Fruit fly (Drosophila melanogaster) whole organism, embryonic: ENCODE results near the gene fkh.
A peak's percentile ranks its signal among the peaks of the same experiment; 100 is the strongest.

Experiments
- ATbp ChIP-seq: fragments of 200-800 bp; sonication (Bioruptor generic); optimal IDR thresholded peaks from 2 replicates; lab custom pipeline; 2017; ENCODE audit warnings: missing biosample characterization, mild to moderate bottlenecking, missing genetic modification characterization, missing genetic modification reagents
- Ada2b ChIP-seq: fragments of 200-800 bp; sonication (Bioruptor generic); IDR thresholded peaks from 2 replicates; pipeline ENCODE4 v1.3.6; 2022; ENCODE audit warnings: missing biosample characterization, missing genetic modification characterization
- Adf1 ChIP-seq: fragments of 200-800 bp; sonication (Bioruptor generic); IDR thresholded peaks from 2 replicates; pipeline ENCODE4 v1.3.6; 2022; ENCODE audit warnings: missing biosample characterization, missing genetic modification characterization
- Asciz ChIP-seq: fragments of 200-800 bp; sonication (Bioruptor generic); optimal IDR thresholded peaks from 2 replicates; lab custom pipeline; 2017; ENCODE audit warnings: missing biosample characterization, mild to moderate bottlenecking, missing genetic modification characterization, missing genetic modification reagents
- CG11093 ChIP-seq: fragments of 200-800 bp; sonication (Bioruptor generic); IDR thresholded peaks from 3 replicates; pipeline ENCODE4 v1.3.6; 2022; ENCODE audit warnings: missing biosample characterization, missing genetic modification characterization
- CG12071 ChIP-seq: fragments of 200-800 bp; sonication (Bioruptor generic); optimal IDR thresholded peaks from 3 replicates; lab custom pipeline; 2018; ENCODE audit warnings: missing biosample characterization, mild to moderate bottlenecking, missing genetic modification characterization
- CG12299 ChIP-seq: fragments of 200-800 bp; sonication (Bioruptor generic); optimal IDR thresholded peaks from 2 replicates; lab custom pipeline; 2018; ENCODE audit warnings: missing biosample characterization, mild to moderate bottlenecking, missing genetic modification characterization
- CG13424 ChIP-seq: fragments of 200-800 bp; sonication (Bioruptor generic); optimal IDR thresholded peaks from 2 replicates; lab custom pipeline; 2019; ENCODE audit warnings: missing biosample characterization, mild to moderate bottlenecking, missing genetic modification characterization, moderate library complexity
- CG1529 ChIP-seq: fragments of 200-800 bp; sonication (Bioruptor generic); optimal IDR thresholded peaks from 3 replicates; lab custom pipeline; 2018; ENCODE audit warnings: missing biosample characterization, missing genetic modification characterization
- CG15601 ChIP-seq: fragments of 200-800 bp; sonication (Bioruptor generic); optimal IDR thresholded peaks from 3 replicates; lab custom pipeline; 2019; ENCODE audit warnings: missing biosample characterization, mild to moderate bottlenecking, missing genetic modification characterization, moderate library complexity
- CG1832 ChIP-seq: fragments of 200-800 bp; sonication (Bioruptor generic); optimal IDR thresholded peaks from 2 replicates; lab custom pipeline; 2017; ENCODE audit warnings: missing biosample characterization, mild to moderate bottlenecking, missing genetic modification characterization, inconsistent platforms
- CG30403 ChIP-seq: fragments of 200-800 bp; sonication (Bioruptor generic); optimal IDR thresholded peaks from 3 replicates; lab custom pipeline; 2016; ENCODE audit warnings: missing biosample characterization, missing genetic modification characterization
- CG3065 ChIP-seq: fragments of 200-800 bp; sonication (Bioruptor generic); optimal IDR thresholded peaks from 2 replicates; lab custom pipeline; 2016; ENCODE audit warnings: missing biosample characterization, missing genetic modification characterization
- CG3726 ChIP-seq: fragments of 200-800 bp; sonication (Bioruptor generic); IDR thresholded peaks from 3 replicates; pipeline ENCODE4, ENCODE4 v1.3.6; 2022; ENCODE audit warnings: missing biosample characterization, missing genetic modification characterization
- CG3838 ChIP-seq: fragments of 200-800 bp; sonication (Bioruptor generic); optimal IDR thresholded peaks from 3 replicates; lab custom pipeline; 2016; ENCODE audit warnings: missing biosample characterization, missing genetic modification characterization
- CG3847 ChIP-seq: fragments of 200-800 bp; sonication (Bioruptor generic); IDR thresholded peaks from 2 replicates; pipeline ENCODE4 v1.3.6; 2022; ENCODE audit warnings: missing biosample characterization, missing genetic modification characterization
- CG6683 ChIP-seq: fragments of 200-800 bp; sonication (Bioruptor generic); optimal IDR thresholded peaks from 2 replicates; lab custom pipeline; 2017; ENCODE audit warnings: missing biosample characterization, mild to moderate bottlenecking, missing genetic modification characterization, missing genetic modification reagents
- CG8359 ChIP-seq: fragments of 200-800 bp; sonication (Bioruptor generic); optimal IDR thresholded peaks from 2 replicates; lab custom pipeline; 2017; ENCODE audit warnings: missing biosample characterization, mild to moderate bottlenecking, missing genetic modification characterization, borderline replicate concordance
- CG8944 ChIP-seq: fragments of 200-800 bp; sonication (Bioruptor generic); optimal IDR thresholded peaks from 3 replicates; lab custom pipeline; 2016; ENCODE audit warnings: missing biosample characterization, missing genetic modification characterization
- CG9609 ChIP-seq: fragments of 200-800 bp; sonication (Bioruptor generic); optimal IDR thresholded peaks from 3 replicates; lab custom pipeline; 2016; ENCODE audit warnings: missing biosample characterization, missing genetic modification characterization
- CG9727 ChIP-seq: fragments of 200-800 bp; sonication (Bioruptor generic); optimal IDR thresholded peaks from 3 replicates; lab custom pipeline; 2017; ENCODE audit warnings: missing biosample characterization, mild to moderate bottlenecking, missing genetic modification characterization
- CrebB ChIP-seq: fragments of 200-800 bp; sonication (Bioruptor generic); optimal IDR thresholded peaks from 3 replicates; lab custom pipeline; 2018; ENCODE audit warnings: missing biosample characterization, mild to moderate bottlenecking, missing genetic modification characterization
- Doc2 ChIP-seq: fragments of 200-800 bp; sonication (Bioruptor generic); IDR thresholded peaks from 2 replicates; pipeline ENCODE4 v1.3.6; 2022; ENCODE audit warnings: missing biosample characterization, missing genetic modification characterization
- ERR ChIP-seq: fragments of 200-800 bp; sonication (Bioruptor generic); optimal IDR thresholded peaks from 2 replicates; lab custom pipeline; 2016; ENCODE audit warnings: missing biosample characterization, missing genetic modification characterization
- Mrtf ChIP-seq: fragments of 200-800 bp; sonication (Bioruptor generic); IDR thresholded peaks from 3 replicates; pipeline ENCODE4 v1.3.6; 2022; ENCODE audit warnings: missing biosample characterization, missing genetic modification characterization
- NK7.1 ChIP-seq: fragments of 200-800 bp; sonication (Bioruptor generic); optimal IDR thresholded peaks from 3 replicates; lab custom pipeline; 2016; ENCODE audit warnings: missing biosample characterization, missing genetic modification characterization
- Six4 ChIP-seq: fragments of 200-800 bp; sonication (Bioruptor generic); optimal IDR thresholded peaks from 2 replicates; lab custom pipeline; 2016; ENCODE audit warnings: missing biosample characterization, missing genetic modification characterization
- Sry-β ChIP-seq: fragments of 200-800 bp; sonication (Bioruptor generic); optimal IDR thresholded peaks from 2 replicates; lab custom pipeline; 2018; ENCODE audit warnings: missing biosample characterization, mild to moderate bottlenecking, missing genetic modification characterization, moderate library complexity
- Taf1 ChIP-seq: fragments of 200-800 bp; sonication (Bioruptor generic); IDR thresholded peaks from 2 replicates; pipeline ENCODE4 v1.3.6; 2022; ENCODE audit warnings: missing biosample characterization, missing genetic modification characterization
- Trl ChIP-seq, 3 experiments: fragments of >200 bp in 2 of 3; fragments of 200-800 bp in 1 of 3; sonication (Bioruptor generic) in 1 of 3; optimal IDR thresholded peaks; 2 replicates in 1 of 3; 3 replicates in 2 of 3; lab custom pipeline; 2016 to 2017; ENCODE audit warnings: missing biosample characterization in 1 of 3, missing genetic modification characterization in 1 of 3
- ash1 ChIP-seq: fragments of 200-800 bp; sonication (Bioruptor generic); optimal IDR thresholded peaks from 2 replicates; lab custom pipeline; 2018; ENCODE audit warnings: missing biosample characterization, mild to moderate bottlenecking, missing genetic modification characterization
- cato ChIP-seq: fragments of 200-800 bp; sonication (Bioruptor generic); optimal IDR thresholded peaks from 2 replicates; lab custom pipeline; 2016; ENCODE audit warnings: missing biosample characterization, missing genetic modification characterization, borderline replicate concordance
- chif ChIP-seq, 2 experiments: fragments of 200-800 bp; sonication (Bioruptor generic); optimal IDR thresholded peaks; 3 replicates each; lab custom pipeline; 2016; ENCODE audit warnings: missing biosample characterization in 2 of 2, missing genetic modification characterization in 2 of 2
- cwo ChIP-seq: fragments of 200-800 bp; sonication (Bioruptor generic); optimal IDR thresholded peaks from 3 replicates; lab custom pipeline; 2017; ENCODE audit warnings: missing biosample characterization, missing genetic modification characterization, mild to moderate bottlenecking, moderate library complexity, missing genetic modification reagents
- dysf ChIP-seq: fragments of 200-800 bp; sonication (Bioruptor generic); IDR thresholded peaks from 3 replicates; pipeline ENCODE4 v1.3.6; 2022; ENCODE audit warnings: missing biosample characterization, missing genetic modification characterization
- ems ChIP-seq: fragments of 200-800 bp; sonication (Bioruptor generic); optimal IDR thresholded peaks from 3 replicates; lab custom pipeline; 2016; ENCODE audit warnings: missing biosample characterization, missing genetic modification characterization
- fd64A ChIP-seq: fragments of 200-800 bp; sonication (Bioruptor generic); optimal IDR thresholded peaks from 3 replicates; lab custom pipeline; 2018; ENCODE audit warnings: missing biosample characterization, mild to moderate bottlenecking, missing genetic modification characterization
- gce ChIP-seq: fragments of 200-800 bp; sonication (Bioruptor generic); IDR thresholded peaks from 3 replicates; pipeline ENCODE4 v1.3.6; 2022; ENCODE audit warnings: missing biosample characterization, missing genetic modification characterization
- gcm2 ChIP-seq: fragments of 200-800 bp; sonication (Bioruptor generic); optimal IDR thresholded peaks from 2 replicates; lab custom pipeline; 2016; ENCODE audit warnings: missing biosample characterization, missing genetic modification characterization
- gt ChIP-seq: fragments of 200-800 bp; sonication (Bioruptor generic); IDR thresholded peaks from 2 replicates; pipeline ENCODE4 v1.3.6; 2022; ENCODE audit warnings: missing biosample characterization, missing genetic modification characterization
- jigr1 ChIP-seq: fragments of 200-800 bp; sonication (Bioruptor generic); IDR thresholded peaks from 3 replicates; pipeline ENCODE4 v1.3.6; 2022; ENCODE audit warnings: missing biosample characterization, missing genetic modification characterization
- ken ChIP-seq: fragments of 200-800 bp; sonication (Bioruptor generic); IDR thresholded peaks from 3 replicates; pipeline ENCODE4 v1.3.6; 2022; ENCODE audit warnings: missing biosample characterization, missing genetic modification characterization
- lbe ChIP-seq: fragments of 200-800 bp; sonication (Bioruptor generic); optimal IDR thresholded peaks from 2 replicates; lab custom pipeline; 2016; ENCODE audit warnings: missing biosample characterization, mild to moderate bottlenecking, missing genetic modification characterization
- lmd ChIP-seq: fragments of 200-800 bp; sonication (Bioruptor generic); IDR thresholded peaks from 2 replicates; pipeline ENCODE4 v1.3.6; 2022; ENCODE audit warnings: missing biosample characterization, missing genetic modification characterization
- mld ChIP-seq: fragments of 200-800 bp; sonication (Bioruptor generic); IDR thresholded peaks from 3 replicates; pipeline ENCODE4 v1.3.6; 2022; ENCODE audit warnings: missing biosample characterization, missing genetic modification characterization; ENCODE audit not compliant: partially characterized antibody
- onecut ChIP-seq: fragments of 200-800 bp; sonication (Bioruptor generic); IDR thresholded peaks from 2 replicates; pipeline ENCODE4 v1.3.6; 2022; ENCODE audit warnings: missing biosample characterization, missing genetic modification characterization
- pb ChIP-seq: fragments of 200-800 bp; sonication (Bioruptor generic); optimal IDR thresholded peaks from 3 replicates; lab custom pipeline; 2016; ENCODE audit warnings: missing biosample characterization, missing genetic modification characterization
- schlank ChIP-seq: fragments of 200-800 bp; sonication (Bioruptor generic); optimal IDR thresholded peaks from 2 replicates; lab custom pipeline; 2018; ENCODE audit warnings: missing biosample characterization, mild to moderate bottlenecking, missing genetic modification characterization
- slou ChIP-seq: fragments of 200-800 bp; sonication (Bioruptor generic); optimal IDR thresholded peaks from 3 replicates; lab custom pipeline; 2016; ENCODE audit warnings: missing biosample characterization, missing genetic modification characterization
- tgo ChIP-seq: fragments of 200-800 bp; sonication (Bioruptor generic); IDR thresholded peaks from 3 replicates; pipeline ENCODE4 v1.3.6; 2022; ENCODE audit warnings: missing biosample characterization, missing genetic modification characterization
- usp ChIP-seq: fragments of >200 bp; optimal IDR thresholded peaks from 2 replicates; lab custom pipeline; 2017; ENCODE audit warnings: missing biosample characterization, missing genetic modification characterization
- zf30C ChIP-seq: fragments of 200-800 bp; sonication (Bioruptor generic); optimal IDR thresholded peaks from 3 replicates; lab custom pipeline; 2018; ENCODE audit warnings: missing biosample characterization, mild to moderate bottlenecking, missing genetic modification characterization

Gene fkh

DNA sequence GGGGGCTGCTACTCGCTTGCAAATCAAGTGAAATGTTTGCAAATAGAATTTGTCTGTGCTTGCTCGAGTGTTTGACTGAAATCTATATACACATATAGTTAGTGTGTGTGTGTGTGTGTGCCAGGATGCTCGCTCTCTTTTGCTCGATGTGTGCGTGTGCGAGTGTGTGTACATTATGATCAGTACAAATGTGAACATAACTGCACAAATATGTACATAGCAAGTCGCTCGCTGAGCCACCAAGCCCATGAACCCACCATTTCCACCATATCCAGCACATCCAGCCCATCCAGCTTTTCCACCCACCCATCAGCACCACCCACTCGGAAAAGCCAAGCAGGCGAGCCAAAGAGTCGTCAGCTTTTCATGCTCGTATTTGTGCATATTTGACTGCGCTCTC lies 32.8 kb downstream of the fkh start (continued):
- TF ChIP-seq fd64A (GFP tag; lab: Kevin White, UChicago) (peak; percentile 59), slou (GFP tag; lab: Kevin White, UChicago) (no peak), CG30403 (GFP tag; lab: Kevin White, UChicago) (no peak), Trl (optimal IDR thresholded peaks at IDR 0.05; lab: Kevin White, UChicago) (no peak), Trl (GFP tag; optimal IDR thresholded peaks at IDR 0.05; lab: Kevin White, UChicago) (no peak), Adf1 (GFP tag; lab: Robert Waterston, UW) (no peak), gt (GFP tag; lab: Robert Waterston, UW) (no peak), CG3847 (GFP tag; lab: Robert Waterston, UW) (no peak), jigr1 (GFP tag; lab: Robert Waterston, UW) (no peak), cwo (GFP tag; lab: Kevin White, UChicago) (no peak), Doc2 (no peak), CG15601 (tag; lab: Kevin White, UChicago) (no peak), chif (GFP tag; optimal IDR thresholded peaks at IDR 0.05; lab: Kevin White, UChicago) (no peak), Six4 (GFP tag; lab: Kevin White, UChicago) (no peak), CG8359 (GFP tag; lab: Kevin White, UChicago) (no peak), CG12299 (no peak), CG1832 (GFP tag; lab: Kevin White, UChicago) (no peak), CG6683 (GFP tag; lab: Kevin White, UChicago) (no peak), CG9609 (GFP tag; lab: Kevin White, UChicago) (no peak), ems (GFP tag; lab: Kevin White, UChicago) (no peak), zf30C (no peak), CG1529 (GFP tag; lab: Kevin White, UChicago) (peak; percentile 9), CG3065 (GFP tag; lab: Kevin White, UChicago) (no peak), lmd (GFP tag; lab: Robert Waterston, UW) (no peak; the same call in 1 of the 2 replicates), Mrtf (GFP tag; lab: Robert Waterston, UW) (no peak), NK7.1 (no peak), schlank (no peak), Taf1 (GFP tag; lab: Robert Waterston, UW) (no peak), tgo (GFP tag; lab: Robert Waterston, UW) (no peak), pb (no peak), CG13424 (no peak), ken (GFP tag; lab: Robert Waterston, UW) (no peak), ATbp (GFP tag; lab: Kevin White, UChicago) (peak; percentile 43), CG3726 (GFP tag; lab: Robert Waterston, UW) (peak; percentile 53; the same call in 1 of the 3 replicates), gcm2 (GFP tag; lab: Kevin White, UChicago) (no peak), onecut (GFP tag; lab: Robert Waterston, UW) (no peak), gce (no peak), cato (GFP tag; lab: Kevin White, UChicago) (no peak), Ada2b (GFP tag; lab: Robert Waterston, UW) (no peak), CG8944 (GFP tag; lab: Kevin White, UChicago) (no peak), ash1 (no peak), lbe (GFP tag; lab: Kevin White, UChicago) (no peak), usp (no peak), mld (GFP tag; lab: Robert Waterston, UW) (no peak), CG9727 (GFP tag; lab: Kevin White, UChicago) (peak; percentile 30), CrebB (tag; lab: Kevin White, UChicago) (no peak), CG11093 (no peak), dysf (GFP tag; lab: Robert Waterston, UW) (no peak), CG12071 (GFP tag; lab: Kevin White, UChicago) (no peak), Asciz (GFP tag; lab: Kevin White, UChicago) (peak; percentile 2), ERR (GFP tag; lab: Kevin White, UChicago) (no peak), CG3838 (no peak), Sry-β (GFP tag; lab: Kevin White, UChicago) (no peak)
